Worm (Caenorhabditis elegans): ENCODE measurements around the gene str-163.

DNA sequence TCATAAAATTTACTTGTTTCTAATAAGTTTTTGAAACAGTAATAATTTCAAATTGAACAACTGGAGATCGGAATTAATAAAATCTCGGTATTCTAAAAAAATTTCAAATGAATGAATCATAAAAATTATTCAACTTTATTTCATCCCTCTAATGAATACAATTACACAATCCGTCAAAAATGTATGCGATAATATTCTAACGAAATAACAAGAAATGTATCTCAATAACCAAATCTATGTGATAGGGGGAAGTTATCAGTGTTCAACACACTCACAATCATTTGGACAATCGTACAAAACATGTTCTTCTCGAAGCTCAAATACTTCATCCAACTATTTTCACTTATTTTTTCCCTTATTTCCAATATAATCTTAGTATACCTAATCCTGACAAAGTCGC, 12.3 kb upstream of the str-163 start, which contains the start of gene Y9C9A.5:
- TF ChIP-seq nhr-237 (tag; optimal IDR thresholded peaks at IDR 0.05) (no peak), ama-1 (optimal IDR thresholded peaks at IDR 0.05) (no peak), blmp-1 (tag; optimal IDR thresholded peaks at IDR 0.05; ENCODE audit: insufficient read depth) (no peak), lin-13 (GFP tag; optimal IDR thresholded peaks at IDR 0.05) (no peak), unc-62 (GFP tag; optimal IDR thresholded peaks at IDR 0.05) (no peak), skn-1 (tag; optimal IDR thresholded peaks at IDR 0.05) (no peak), ZK546.5 (tag; optimal IDR thresholded peaks at IDR 0.05) (no peak), elt-1 (tag; optimal IDR thresholded peaks at IDR 0.05) (no peak), egl-27 (tag; optimal IDR thresholded peaks at IDR 0.05) (no peak), nhr-129 (tag; optimal IDR thresholded peaks at IDR 0.05) (no peak), lin-39 (tag; optimal IDR thresholded peaks at IDR 0.05) (no peak)

Measured in whole organism, L2 larva.